Worm (Caenorhabditis elegans) whole organism, midembryonic: ENCODE results near the gene C17H11.2.

Source experiments
- klf-2 ChIP-seq: fragments of 200-800 bp; sonication (Bioruptor generic); conservative IDR thresholded peaks from 2 replicates; pipeline ENCODE4 v1.3.6; 2022; ENCODE audit warnings: missing genetic modification reagents, missing genetic modification characterization, missing compliant biosample characterization
- ref-1 ChIP-seq: fragments of 200-800 bp; sonication (Bioruptor generic); conservative IDR thresholded peaks from 2 replicates; pipeline ENCODE4 v1.3.6; 2022; ENCODE audit warnings: missing genetic modification reagents, missing genetic modification characterization, missing compliant biosample characterization
- tab-1 ChIP-seq: fragments of 200-800 bp; sonication (Bioruptor generic); IDR thresholded peaks from 2 replicates; pipeline ENCODE4 v1.3.6; 2022; ENCODE audit warnings: missing genetic modification characterization, missing compliant biosample characterization
- ztf-23 ChIP-seq: fragments of 200-800 bp; sonication (Bioruptor generic); IDR thresholded peaks from 2 replicates; pipeline ENCODE4 v1.3.6; 2022; ENCODE audit warnings: missing genetic modification reagents, missing genetic modification characterization, missing compliant biosample characterization
- ztf-29 ChIP-seq: fragments of 200-800 bp; sonication (Bioruptor generic); IDR thresholded peaks from 2 replicates; pipeline ENCODE4 v1.3.6; 2022; ENCODE audit warnings: missing genetic modification reagents, missing genetic modification characterization, missing compliant biosample characterization

DNA sequence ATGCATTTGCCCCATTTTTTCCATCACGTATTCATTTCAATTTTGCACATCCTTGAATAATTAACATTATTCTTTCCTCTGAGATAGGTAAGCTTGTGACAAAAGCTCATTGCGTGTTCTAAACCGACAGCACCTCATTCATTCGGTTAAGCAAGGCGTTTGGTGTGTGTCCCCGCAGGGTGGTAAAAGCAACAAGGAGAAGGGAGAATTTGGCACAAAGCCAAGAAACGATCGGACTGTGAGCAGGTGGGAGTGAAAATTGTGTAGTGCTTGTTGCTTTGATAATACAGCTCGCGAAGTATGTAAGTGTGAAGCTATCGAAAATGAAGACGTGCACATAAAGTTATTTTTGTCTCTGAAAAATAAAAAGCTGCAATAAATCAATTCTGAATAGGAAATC lies 12.6 kb upstream of the C17H11.2 start:
- TF ChIP-seq tab-1 (GFP tag; lab: Robert Waterston, UW) = no peak
- TF ChIP-seq klf-2 = no peak
- peak; percentile 93 for TF ChIP-seq ztf-29
- no peak for TF ChIP-seq ref-1 (GFP tag; lab: Robert Waterston, UW)
- TF ChIP-seq ztf-23 (GFP tag; lab: Robert Waterston, UW) = no peak
